Worm (Caenorhabditis elegans): ENCODE data around the gene arx-3.

The arx-3 gene

ce11 chrIII:12058429-12058828, at the start of gene arx-3:
TSS of gene arx-3 (minus strand) at chrIII:12058458.
- TF ChIP-seq B0019.2 (GFP tag; conservative IDR thresholded peaks at IDR 0.05) (no peak), mxl-1 (tag; optimal IDR thresholded peaks at IDR 0.05) (no peak), lsy-27 (tag; optimal IDR thresholded peaks at IDR 0.05; ENCODE audit: borderline replicate concordance, insufficient read depth) (no peak), hmg-1.2 (GFP tag; IDR thresholded peaks at IDR 0.05) (0 out of 2 replicates have a peak, but pooled peaks have one; percentile 12), ceh-58 (GFP tag; IDR thresholded peaks at IDR 0.05) (no peak), ceh-40 (GFP tag; IDR thresholded peaks at IDR 0.05) (no peak), hlh-12 (tag; optimal IDR thresholded peaks at IDR 0.05) (no peak), efl-1 (GFP tag; optimal IDR thresholded peaks at IDR 0.05) (peak; percentile 23), ztf-22 (GFP tag; optimal IDR thresholded peaks at IDR 0.05) (no peak), lin-40 (tag; optimal IDR thresholded peaks at IDR 0.05) (peak; percentile 7), ceh-27 (GFP tag; optimal IDR thresholded peaks at IDR 0.05) (no peak), K12H6.12 (tag; optimal IDR thresholded peaks at IDR 0.05) (no peak), rcor-1 (GFP tag; IDR thresholded peaks at IDR 0.05) (no peak), lag-1 (GFP tag; IDR thresholded peaks at IDR 0.05) (no peak), B0336.3 (GFP tag; IDR thresholded peaks at IDR 0.05) (no peak), lir-1 (GFP tag; conservative IDR thresholded peaks at IDR 0.05) (no peak), mcd-1 (GFP tag; IDR thresholded peaks at IDR 0.05) (peak; percentile 20; the same call in 1 of the 2 replicates), ztf-26 (tag; optimal IDR thresholded peaks at IDR 0.05) (no peak), snpc-1.3 (tag; optimal IDR thresholded peaks at IDR 0.05; ENCODE audit: insufficient read depth) (no peak), F37B4.10 (GFP tag; IDR thresholded peaks at IDR 0.05) (no peak), dox-1 (GFP tag; IDR thresholded peaks at IDR 0.05) (0 out of 2 replicates have a peak, but pooled peaks have one; percentile 10), ccch-3 (GFP tag; optimal IDR thresholded peaks at IDR 0.05) (no peak), athp-1 (tag; optimal IDR thresholded peaks at IDR 0.05) (no peak), snpc-4 (GFP tag; optimal IDR thresholded peaks at IDR 0.05) (no peak), snpc-4 (tag; optimal IDR thresholded peaks at IDR 0.05) (no peak), lin-54 (GFP tag; optimal IDR thresholded peaks at IDR 0.05) (no peak), madf-6 (GFP tag; IDR thresholded peaks at IDR 0.05) (0 out of 2 replicates have a peak, but pooled peaks have one; percentile 20), pbrm-1 (GFP tag; IDR thresholded peaks at IDR 0.05) (0 out of 2 replicates have a peak, but pooled peaks have one; percentile 7)

- TF ChIP-seq ceh-27 (GFP tag; optimal IDR thresholded peaks at IDR 0.05), result no peak
- no peak for TF ChIP-seq dpl-1 (GFP tag; optimal IDR thresholded peaks at IDR 0.05)
- no peak for TF ChIP-seq sptf-2 (GFP tag; optimal IDR thresholded peaks at IDR 0.05)
- TF ChIP-seq aptf-3 (GFP tag; IDR thresholded peaks at IDR 0.05), result no peak
- TF ChIP-seq ceh-79 (tag; optimal IDR thresholded peaks at IDR 0.05), result no peak
- TF ChIP-seq Y67H2A.10 (GFP tag; conservative IDR thresholded peaks at IDR 0.05), result no peak
- TF ChIP-seq D2030.7 (GFP tag; IDR thresholded peaks at IDR 0.05), result no peak
- TF ChIP-seq F57A8.1 (GFP tag; optimal IDR thresholded peaks at IDR 0.05), result no peak
- TF ChIP-seq ceh-100 (GFP tag; IDR thresholded peaks at IDR 0.05), result no peak
- no peak for TF ChIP-seq egl-44 (GFP tag; IDR thresholded peaks at IDR 0.05)
- TF ChIP-seq nhr-90 (tag; optimal IDR thresholded peaks at IDR 0.05), result no peak
- TF ChIP-seq tbx-9 (tag; optimal IDR thresholded peaks at IDR 0.05; ENCODE audit: borderline replicate concordance), result no peak
- TF ChIP-seq sea-2 (GFP tag; IDR thresholded peaks at IDR 0.05), result no peak
Observed at ce11 chrIII:12107441-12107840, 49.2 kb upstream of the arx-3 start, which contains the start of the genes cest-12 and lonp-2. TSS of gene cest-12 (minus strand) at chrIII:12107541. TSS of gene lonp-2 (plus strand) at chrIII:12107774.
